Worm (Caenorhabditis elegans) whole organism, mixed stage, embryonic: ENCODE results near the gene F35H10.10.

ENCODE experiments used
- cnd-1 ChIP-seq: fragments of 200-800 bp; sonication (Bioruptor generic); optimal IDR thresholded peaks from 2 replicates; lab custom pipeline; 2018; ENCODE audit warnings: mild to moderate bottlenecking, missing genetic modification characterization, missing compliant biosample characterization
- elt-1 ChIP-seq: sonication (generic microtip); optimal IDR thresholded peaks from 2 replicates; lab custom pipeline; 2017; ENCODE audit warnings: missing genetic modification characterization, mild to moderate bottlenecking, missing compliant biosample characterization, antibody characterized with exemption, moderate library complexity, borderline replicate concordance; ENCODE audit not compliant: insufficient read depth
- lin-13 ChIP-seq: fragments of 150-350 bp; optimal IDR thresholded peaks from 2 replicates; lab custom pipeline; 2014; ENCODE audit warnings: missing biosample characterization, missing genetic modification characterization
- lsy-2 ChIP-seq: fragments of 150-350 bp; optimal IDR thresholded peaks from 2 replicates; lab custom pipeline; 2014; ENCODE audit warnings: missing biosample characterization, missing genetic modification characterization
- mab-5 ChIP-seq: fragments of 150-350 bp; optimal IDR thresholded peaks from 2 replicates; lab custom pipeline; 2014; ENCODE audit warnings: missing biosample characterization, missing genetic modification characterization
- mep-1 ChIP-seq: fragments of 150-350 bp; optimal IDR thresholded peaks from 2 replicates; lab custom pipeline; 2017; ENCODE audit warnings: missing biosample characterization, missing genetic modification reagents, missing genetic modification characterization, inconsistent platforms
- nhr-76 ChIP-seq: sonication (generic microtip); optimal IDR thresholded peaks from 2 replicates; lab custom pipeline; 2017; ENCODE audit warnings: missing biosample characterization, missing genetic modification characterization
- pha-4 ChIP-seq: fragments of 150-350 bp; optimal IDR thresholded peaks from 2 replicates; lab custom pipeline; 2018; ENCODE audit warnings: missing biosample characterization, missing genetic modification reagents, missing genetic modification characterization
- snpc-4 ChIP-seq: fragments of 150-350 bp; optimal IDR thresholded peaks from 2 replicates; lab custom pipeline; 2014; ENCODE audit warnings: missing biosample characterization, missing genetic modification characterization
- unc-39 ChIP-seq: fragments of 150-350 bp; optimal IDR thresholded peaks from 2 replicates; lab custom pipeline; 2014; ENCODE audit warnings: missing biosample characterization, missing genetic modification characterization
- unc-62 ChIP-seq: fragments of 150-350 bp; optimal IDR thresholded peaks from 2 replicates; lab custom pipeline; 2014; ENCODE audit warnings: missing biosample characterization, missing genetic modification reagents, missing genetic modification characterization
- zip-8 ChIP-seq: fragments of 150-350 bp; optimal IDR thresholded peaks from 2 replicates; lab custom pipeline; 2014; ENCODE audit warnings: missing biosample characterization, missing genetic modification characterization

ce11 chrIV:8347051-8347450 is 34.3 kb upstream of the F35H10.10 start, which contains the start of the genes F17E9.18 and F17E9.15:
- TF ChIP-seq lsy-2 (tag; lab: Kevin White, UChicago) (no peak), cnd-1 (no peak), mep-1 (tag; lab: Kevin White, UChicago) (no peak), snpc-4 (tag; lab: Kevin White, UChicago) (no peak), unc-39 (tag; lab: Kevin White, UChicago) (no peak), unc-62 (no peak), nhr-76 (no peak), elt-1 (tag; lab: Kevin White, UChicago) (no peak), zip-8 (tag; lab: Kevin White, UChicago) (no peak), pha-4 (tag; lab: Kevin White, UChicago) (no peak), mab-5 (tag; lab: Kevin White, UChicago) (no peak), lin-13 (tag; lab: Kevin White, UChicago) (no peak)
